Fruit fly (Drosophila melanogaster): ENCODE measurements around the gene ome.

dm6 chr3L:14790127-14790589 is 117.5 kb downstream of the ome start:
- no peak for TF ChIP-seq EcR (GFP tag; optimal IDR thresholded peaks at IDR 0.05)
- TF ChIP-seq psq (optimal IDR thresholded peaks at IDR 0.05) = no peak
- no peak for TF ChIP-seq pan (optimal IDR thresholded peaks at IDR 0.05)
- no peak for TF ChIP-seq usp (GFP tag; optimal IDR thresholded peaks at IDR 0.05)
- TF ChIP-seq CG8478 (optimal IDR thresholded peaks at IDR 0.05) = no peak
